Worm (Caenorhabditis elegans) whole organism, late embryonic: Measurements from ENCODE around the gene tsct-1.

Experiments
- Y22D7AL.16 ChIP-seq: sonication (generic microtip); optimal IDR thresholded peaks from 2 replicates; lab custom pipeline; 2016; ENCODE audit warnings: missing genetic modification characterization, missing compliant biosample characterization
- ahr-1 ChIP-seq: sonication (generic microtip); optimal IDR thresholded peaks from 2 replicates; lab custom pipeline; 2016; ENCODE audit warnings: missing genetic modification characterization, missing compliant biosample characterization
- ceh-14 ChIP-seq: sonication (generic microtip); optimal IDR thresholded peaks from 2 replicates; lab custom pipeline; 2016; ENCODE audit warnings: missing genotype, missing genetic modification characterization, missing compliant biosample characterization
- ceh-19 ChIP-seq: fragments of 200-800 bp; sonication (Bioruptor generic); optimal IDR thresholded peaks from 2 replicates; lab custom pipeline; 2018; ENCODE audit warnings: mild to moderate bottlenecking, missing genetic modification characterization, missing compliant biosample characterization
- ceh-48 ChIP-seq: sonication (generic microtip); optimal IDR thresholded peaks from 2 replicates; lab custom pipeline; 2016; ENCODE audit warnings: missing genetic modification characterization, inconsistent platforms, missing compliant biosample characterization
- che-1 ChIP-seq: sonication (generic microtip); optimal IDR thresholded peaks from 2 replicates; lab custom pipeline; 2016; ENCODE audit warnings: mild to moderate bottlenecking, missing genetic modification characterization, missing compliant biosample characterization
- elt-2 ChIP-seq: sonication (generic microtip); optimal IDR thresholded peaks from 2 replicates; lab custom pipeline; 2016; ENCODE audit warnings: missing genetic modification reagents, missing genetic modification characterization, missing compliant biosample characterization
- ets-4 ChIP-seq: sonication (generic microtip); optimal IDR thresholded peaks from 2 replicates; lab custom pipeline; 2016; ENCODE audit warnings: missing genetic modification characterization, missing compliant biosample characterization
- eyg-1 ChIP-seq: sonication (generic microtip); optimal IDR thresholded peaks from 2 replicates; lab custom pipeline; 2016; ENCODE audit warnings: missing genotype, missing genetic modification characterization, missing compliant biosample characterization
- fax-1 ChIP-seq: sonication (generic microtip); optimal IDR thresholded peaks from 2 replicates; lab custom pipeline; 2016; ENCODE audit warnings: missing genotype, missing genetic modification characterization, missing compliant biosample characterization
- gmeb-2 ChIP-seq: sonication (generic microtip); optimal IDR thresholded peaks from 2 replicates; lab custom pipeline; 2016; ENCODE audit warnings: missing genetic modification characterization, inconsistent platforms, missing compliant biosample characterization
- hlh-13 ChIP-seq: fragments of 200-800 bp; sonication (Bioruptor generic); optimal IDR thresholded peaks from 2 replicates; lab custom pipeline; 2018; ENCODE audit warnings: mild to moderate bottlenecking, missing genetic modification characterization, missing compliant biosample characterization
- hlh-15 ChIP-seq: sonication (generic microtip); optimal IDR thresholded peaks from 2 replicates; lab custom pipeline; 2016; ENCODE audit warnings: missing genetic modification characterization, missing compliant biosample characterization
- odd-2 ChIP-seq: sonication (generic microtip); optimal IDR thresholded peaks from 2 replicates; lab custom pipeline; 2017; ENCODE audit warnings: antibody characterized with exemption, mild to moderate bottlenecking, missing genetic modification characterization, missing compliant biosample characterization
- pqm-1 ChIP-seq: sonication (generic microtip); optimal IDR thresholded peaks from 2 replicates; lab custom pipeline; 2016; ENCODE audit warnings: missing genetic modification characterization, missing compliant biosample characterization
- ref-2 ChIP-seq: sonication (generic microtip); optimal IDR thresholded peaks from 2 replicates; lab custom pipeline; 2016; ENCODE audit warnings: missing genetic modification characterization, missing compliant biosample characterization
- sox-2 ChIP-seq: fragments of 200-800 bp; sonication (Bioruptor generic); IDR thresholded peaks from 2 replicates; pipeline ENCODE4 v1.3.6; 2022; ENCODE audit warnings: missing genetic modification reagents, missing genetic modification characterization, missing compliant biosample characterization
- unc-3 ChIP-seq, 2 experiments: fragments of 200-800 bp in 1 of 2; sonication (Bioruptor generic) in 1 of 2; sonication (generic microtip) in 1 of 2; conservative IDR thresholded peaks in 1 of 2; optimal IDR thresholded peaks in 1 of 2; 2 replicates each; pipeline versions ENCODE4 v1.3.6 to Lab custom; 2016 to 2022; ENCODE audit warnings: missing compliant biosample characterization in 2 of 2, missing genetic modification characterization in 2 of 2, missing genetic modification reagents in 1 of 2
- unc-55 ChIP-seq: sonication (generic microtip); optimal IDR thresholded peaks from 2 replicates; lab custom pipeline; 2017; ENCODE audit warnings: missing biosample characterization, missing genetic modification reagents, missing genetic modification characterization
- zip-5 ChIP-seq: sonication (generic microtip); optimal IDR thresholded peaks from 2 replicates; lab custom pipeline; 2016; ENCODE audit warnings: missing genetic modification characterization, missing compliant biosample characterization

Gene tsct-1

DNA sequence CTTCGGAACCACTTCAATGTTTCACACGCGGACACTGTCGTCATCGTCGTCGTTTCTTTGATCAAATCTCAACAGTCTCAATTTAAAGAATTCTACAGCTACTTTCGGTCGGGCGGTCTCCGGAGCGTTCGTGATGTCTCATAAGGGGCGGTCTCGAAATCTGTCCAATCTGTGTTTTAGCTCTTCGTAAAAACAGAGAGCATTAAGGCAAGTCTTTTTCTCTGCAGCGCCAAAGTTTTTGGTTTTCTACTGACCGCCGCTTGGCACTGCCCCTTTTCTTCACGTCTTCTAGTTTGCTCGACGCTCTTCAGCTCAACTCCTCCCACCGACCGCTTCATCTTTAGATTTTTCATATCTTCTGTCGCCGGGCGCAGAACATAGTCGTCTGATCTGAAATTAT is 58.6 kb downstream of the tsct-1 start, which contains the start of gene lips-1:
Gene lips-1 (plus strand): TSS at position 301 of the 400 bp plus-strand sequence.
- no peak for TF ChIP-seq pqm-1 (tag; lab: Kevin White, UChicago)
- no peak for TF ChIP-seq unc-55 (GFP tag; lab: Kevin White, UChicago)
- no peak for TF ChIP-seq eyg-1 (tag; lab: Kevin White, UChicago)
- TF ChIP-seq che-1 (tag; lab: Kevin White, UChicago), result no peak
- TF ChIP-seq Y22D7AL.16 (tag; lab: Kevin White, UChicago), result no peak
- no peak for TF ChIP-seq elt-2 (tag; lab: Kevin White, UChicago)
- no peak for TF ChIP-seq ceh-14 (tag; lab: Kevin White, UChicago)
- no peak for TF ChIP-seq gmeb-2 (tag; lab: Kevin White, UChicago)
- no peak for TF ChIP-seq ahr-1 (tag; lab: Kevin White, UChicago)
- no peak for TF ChIP-seq odd-2 (tag; lab: Kevin White, UChicago)
- no peak for TF ChIP-seq ets-4 (tag; lab: Kevin White, UChicago)
- no peak for TF ChIP-seq fax-1 (tag; lab: Kevin White, UChicago)
- TF ChIP-seq hlh-15 (tag; lab: Kevin White, UChicago), result no peak
- no peak for TF ChIP-seq sox-2 (GFP tag; lab: Robert Waterston, UW)
- TF ChIP-seq hlh-13 (GFP tag; lab: Kevin White, UChicago), result no peak
- no peak for TF ChIP-seq zip-5
- TF ChIP-seq unc-3 (GFP tag; conservative IDR thresholded peaks at IDR 0.05; lab: Robert Waterston, UW), result no peak
- TF ChIP-seq unc-3 (tag; optimal IDR thresholded peaks at IDR 0.05; lab: Kevin White, UChicago), result no peak
- no peak for TF ChIP-seq ceh-48 (tag; lab: Kevin White, UChicago)
- no peak for TF ChIP-seq ceh-19 (GFP tag; lab: Kevin White, UChicago)
- TF ChIP-seq ref-2 (tag; lab: Kevin White, UChicago), result no peak
